Worm (Caenorhabditis elegans) whole organism, L2 larva: ENCODE results near the gene col-89.
"Not testable (repeated sequence)": the region's sequence is repeated elsewhere in the genome, so short reads cannot be mapped to it uniquely, and the experiment has no call there.

Experiments used
- C34F6.9 ChIP-seq: fragments of 150-350 bp; optimal IDR thresholded peaks from 2 replicates; lab custom pipeline; 2014; ENCODE audit warnings: missing biosample characterization, missing genetic modification characterization
- F13H6.1 ChIP-seq: sonication (generic microtip); optimal IDR thresholded peaks from 2 replicates; lab custom pipeline; 2016; ENCODE audit warnings: missing genetic modification characterization, missing compliant biosample characterization
- ZK546.5 ChIP-seq: sonication (generic microtip); optimal IDR thresholded peaks from 2 replicates; lab custom pipeline; 2017; ENCODE audit warnings: missing biosample characterization, missing genetic modification characterization
- alr-1 ChIP-seq: fragments of 150-350 bp; optimal IDR thresholded peaks from 2 replicates; lab custom pipeline; 2014; ENCODE audit warnings: missing biosample characterization, missing genetic modification characterization
- aly-2 ChIP-seq: fragments of 150-350 bp; optimal IDR thresholded peaks from 2 replicates; lab custom pipeline; 2014; ENCODE audit warnings: missing biosample characterization, missing genetic modification characterization
- ama-1 ChIP-seq: fragments of 150-350 bp; optimal IDR thresholded peaks from 2 replicates; lab custom pipeline; 2018; ENCODE audit warnings: inconsistent platforms
- blmp-1 ChIP-seq: sonication (generic microtip); optimal IDR thresholded peaks from 2 replicates; lab custom pipeline; 2017; ENCODE audit warnings: missing genetic modification characterization, mild to moderate bottlenecking, missing compliant biosample characterization, antibody characterized with exemption, moderate library complexity; ENCODE audit not compliant: insufficient read depth
- ceh-82 ChIP-seq: fragments of 150-350 bp; optimal IDR thresholded peaks from 2 replicates; lab custom pipeline; 2014; ENCODE audit warnings: missing biosample characterization, missing genetic modification characterization
- crh-2 ChIP-seq: sonication (generic microtip); optimal IDR thresholded peaks from 2 replicates; lab custom pipeline; 2017; ENCODE audit warnings: missing biosample characterization, missing genetic modification characterization
- dmd-4 ChIP-seq: sonication (generic microtip); optimal IDR thresholded peaks from 2 replicates; lab custom pipeline; 2017; ENCODE audit warnings: missing biosample characterization, missing genetic modification characterization
- egl-27 ChIP-seq: sonication (generic microtip); optimal IDR thresholded peaks from 3 replicates; lab custom pipeline; 2017; ENCODE audit warnings: missing biosample characterization, missing genetic modification reagents, missing genetic modification characterization
- elt-3 ChIP-seq: sonication (generic microtip); optimal IDR thresholded peaks from 2 replicates; lab custom pipeline; 2017; ENCODE audit warnings: missing biosample characterization, missing genetic modification characterization
- fos-1 ChIP-seq: fragments of 150-350 bp; optimal IDR thresholded peaks from 2 replicates; lab custom pipeline; 2014; ENCODE audit warnings: missing biosample characterization, missing genetic modification characterization
- gmeb-1 ChIP-seq: fragments of 150-350 bp; optimal IDR thresholded peaks from 2 replicates; lab custom pipeline; 2014; ENCODE audit warnings: missing biosample characterization, missing genetic modification characterization
- lin-11 ChIP-seq: fragments of 150-350 bp; sonication (generic microtip); optimal IDR thresholded peaks from 2 replicates; lab custom pipeline; 2014; ENCODE audit warnings: missing biosample characterization, missing genetic modification characterization, inconsistent platforms, mixed read lengths
- lin-13 ChIP-seq: fragments of 150-350 bp; optimal IDR thresholded peaks from 2 replicates; lab custom pipeline; 2014; ENCODE audit warnings: missing biosample characterization, missing genetic modification reagents, missing genetic modification characterization
- lin-39 ChIP-seq: fragments of 150-350 bp; optimal IDR thresholded peaks from 2 replicates; lab custom pipeline; 2014; ENCODE audit warnings: missing biosample characterization, missing genetic modification reagents, missing genetic modification characterization
- lsy-2 ChIP-seq, 2 experiments: fragments of 150-350 bp in 1 of 2; sonication (generic microtip) in 1 of 2; optimal IDR thresholded peaks; 2 replicates each; lab custom pipeline; 2014 to 2017; ENCODE audit warnings: missing biosample characterization in 2 of 2, missing genetic modification characterization in 2 of 2
- mab-5 ChIP-seq: fragments of 150-350 bp; optimal IDR thresholded peaks from 2 replicates; lab custom pipeline; 2014; ENCODE audit warnings: missing biosample characterization, missing genetic modification characterization
- mbf-1 ChIP-seq: sonication (generic microtip); optimal IDR thresholded peaks from 2 replicates; lab custom pipeline; 2017; ENCODE audit warnings: missing biosample characterization, missing genetic modification characterization
- mdl-1 ChIP-seq, 2 experiments: fragments of 150-350 bp in 1 of 2; sonication (generic microtip) in 1 of 2; optimal IDR thresholded peaks; 2 replicates each; lab custom pipeline; 2017; ENCODE audit warnings: missing biosample characterization in 2 of 2, missing genetic modification characterization in 2 of 2
- nhr-10 ChIP-seq: sonication (generic microtip); optimal IDR thresholded peaks from 2 replicates; lab custom pipeline; 2017; ENCODE audit warnings: missing biosample characterization, missing genetic modification characterization
- nhr-11 ChIP-seq: fragments of 150-350 bp; optimal IDR thresholded peaks from 2 replicates; lab custom pipeline; 2014; ENCODE audit warnings: missing biosample characterization, missing genetic modification characterization
- nhr-12 ChIP-seq: fragments of 150-350 bp; optimal IDR thresholded peaks from 2 replicates; lab custom pipeline; 2014; ENCODE audit warnings: missing biosample characterization, missing genetic modification characterization
- nhr-129 ChIP-seq: fragments of 150-350 bp; optimal IDR thresholded peaks from 2 replicates; lab custom pipeline; 2014; ENCODE audit warnings: missing biosample characterization, missing genetic modification characterization
- nhr-23 ChIP-seq: fragments of 150-350 bp; optimal IDR thresholded peaks from 2 replicates; lab custom pipeline; 2014; ENCODE audit warnings: missing biosample characterization, missing genetic modification reagents, missing genetic modification characterization
- nhr-237 ChIP-seq: fragments of 150-350 bp; optimal IDR thresholded peaks from 2 replicates; lab custom pipeline; 2014; ENCODE audit warnings: missing biosample characterization, missing genetic modification characterization
- nhr-25 ChIP-seq: fragments of 150-350 bp; sonication (generic microtip); optimal IDR thresholded peaks from 3 replicates; lab custom pipeline; 2014; ENCODE audit warnings: missing biosample characterization, missing genetic modification characterization
- nhr-77 ChIP-seq: fragments of 150-350 bp; optimal IDR thresholded peaks from 2 replicates; lab custom pipeline; 2014; ENCODE audit warnings: missing biosample characterization, missing genetic modification characterization
- peb-1 ChIP-seq: fragments of 150-350 bp; optimal IDR thresholded peaks from 2 replicates; lab custom pipeline; 2014; ENCODE audit warnings: missing biosample characterization, missing genetic modification characterization
- sem-4 ChIP-seq: fragments of 150-350 bp; optimal IDR thresholded peaks from 2 replicates; lab custom pipeline; 2014; ENCODE audit warnings: missing biosample characterization, missing genetic modification reagents, missing genetic modification characterization
- sma-9 ChIP-seq, 2 experiments: fragments of 150-350 bp in 1 of 2; sonication (generic microtip) in 1 of 2; optimal IDR thresholded peaks; 2 replicates each; lab custom pipeline; 2014 to 2016; ENCODE audit warnings: missing genetic modification characterization in 2 of 2, mild to moderate bottlenecking in 1 of 2, missing biosample characterization in 1 of 2, missing compliant biosample characterization in 1 of 2, missing genetic modification reagents in 1 of 2, moderate library complexity in 1 of 2
- snpc-4 ChIP-seq: fragments of 150-350 bp; optimal IDR thresholded peaks from 2 replicates; lab custom pipeline; 2014; ENCODE audit warnings: missing biosample characterization, missing genetic modification characterization
- unc-39 ChIP-seq: fragments of 150-350 bp; optimal IDR thresholded peaks from 2 replicates; lab custom pipeline; 2014; ENCODE audit warnings: missing biosample characterization, missing genetic modification characterization
- unc-55 ChIP-seq: fragments of 150-350 bp; sonication (generic microtip); optimal IDR thresholded peaks from 3 replicates; lab custom pipeline; 2014; ENCODE audit warnings: missing biosample characterization, missing genetic modification reagents, missing genetic modification characterization
- unc-62 ChIP-seq: fragments of 150-350 bp; optimal IDR thresholded peaks from 2 replicates; lab custom pipeline; 2014; ENCODE audit warnings: missing biosample characterization, missing genetic modification reagents, missing genetic modification characterization
- zag-1 ChIP-seq: fragments of 150-350 bp; optimal IDR thresholded peaks from 2 replicates; lab custom pipeline; 2014; ENCODE audit warnings: missing biosample characterization, missing genetic modification characterization
- ztf-1 ChIP-seq: fragments of 200-800 bp; sonication (Bioruptor generic); conservative IDR thresholded peaks from 2 replicates; pipeline ENCODE4 v1.3.6; 2022; ENCODE audit warnings: missing genetic modification characterization, missing compliant biosample characterization
- ztf-11 ChIP-seq: sonication (generic microtip); optimal IDR thresholded peaks from 2 replicates; lab custom pipeline; 2017; ENCODE audit warnings: missing biosample characterization, missing genetic modification characterization
- ztf-4 ChIP-seq: fragments of 150-350 bp; optimal IDR thresholded peaks from 2 replicates; lab custom pipeline; 2014; ENCODE audit warnings: missing biosample characterization, missing genetic modification characterization

col-89 gene

DNA sequence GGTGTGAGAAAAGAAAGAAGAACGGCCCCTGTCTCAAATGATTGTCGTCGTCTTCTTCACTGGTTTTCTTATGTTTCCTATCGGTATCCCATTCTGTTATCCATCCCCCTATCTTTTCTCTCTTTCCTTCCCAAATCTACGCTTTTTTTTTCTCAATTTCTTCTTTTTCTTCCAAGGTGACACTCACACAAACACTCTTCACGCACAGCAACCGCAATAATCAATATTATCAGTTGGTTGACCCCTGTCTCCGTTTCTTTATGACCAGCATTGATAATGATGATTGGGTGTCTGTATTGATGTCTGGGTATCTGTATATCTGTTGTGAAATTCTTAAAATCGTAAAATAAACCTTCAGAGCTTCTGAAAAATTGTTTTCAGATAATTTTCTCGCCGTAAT is 7.1 kb upstream of the col-89 start:
- no peak for TF ChIP-seq aly-2 (tag; lab: Kevin White, UChicago)
- no peak for TF ChIP-seq nhr-25 (tag; lab: Kevin White, UChicago)
- no peak for TF ChIP-seq elt-3
- TF ChIP-seq sma-9 (GFP tag; optimal IDR thresholded peaks at IDR 0.05; lab: Kevin White, UChicago), result no peak
- no peak for TF ChIP-seq sma-9 (tag; optimal IDR thresholded peaks at IDR 0.05; lab: Kevin White, UChicago)
- TF ChIP-seq nhr-11 (tag; lab: Kevin White, UChicago), result no peak
- TF ChIP-seq lin-39 (tag; lab: Kevin White, UChicago), result no peak
- TF ChIP-seq ama-1 (lab: Kevin White, UChicago), result no peak
- no peak for TF ChIP-seq ztf-11
- TF ChIP-seq dmd-4 (tag; lab: Kevin White, UChicago), result no peak
- no peak for TF ChIP-seq peb-1 (tag; lab: Kevin White, UChicago)
- no peak for TF ChIP-seq mbf-1 (tag; lab: Kevin White, UChicago)
- no peak for TF ChIP-seq egl-27 (tag; lab: Kevin White, UChicago)
- no peak for TF ChIP-seq alr-1 (tag; lab: Kevin White, UChicago)
- no peak for TF ChIP-seq snpc-4 (tag; lab: Kevin White, UChicago)
- peak; percentile 27 for TF ChIP-seq nhr-129 (tag; lab: Kevin White, UChicago)
- TF ChIP-seq unc-39 (tag; lab: Kevin White, UChicago), result no peak
- peak; percentile 29 for TF ChIP-seq crh-2
- TF ChIP-seq lsy-2 (tag; optimal IDR thresholded peaks at IDR 0.05; lab: Kevin White, UChicago), result peak in 1 of 2 experiments; percentile 28
- peak; percentile 78 for TF ChIP-seq fos-1 (tag; lab: Kevin White, UChicago)
- no peak for TF ChIP-seq zag-1 (tag; lab: Kevin White, UChicago)
- no peak for TF ChIP-seq sem-4 (tag; lab: Kevin White, UChicago)
- TF ChIP-seq mdl-1 (tag; optimal IDR thresholded peaks at IDR 0.05; lab: Kevin White, UChicago), result no peak
- no peak for TF ChIP-seq ceh-82 (tag; lab: Kevin White, UChicago)

DNA sequence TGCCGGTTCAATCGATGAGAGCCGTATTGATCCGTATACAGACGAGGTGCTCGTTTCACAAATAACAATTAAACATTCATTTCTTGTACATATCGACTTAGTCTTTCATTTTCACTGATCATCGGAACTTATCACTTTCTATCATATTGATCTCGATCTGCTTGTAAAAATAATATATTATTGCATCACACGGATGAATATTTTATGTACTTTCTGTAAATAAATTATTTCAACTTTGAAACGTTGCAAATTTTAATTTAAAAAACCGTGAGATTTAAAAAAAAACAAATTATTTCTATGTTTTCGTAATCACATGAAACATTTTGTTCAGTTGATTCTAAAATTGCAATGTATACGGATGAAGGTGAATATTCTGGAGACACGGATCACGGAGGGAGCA is 5.3 kb upstream of the col-89 start, which contains the start of gene twk-6:
TSS of gene twk-6 (plus strand) at position 301 of the 400 bp plus-strand sequence.
- not testable (repeated sequence) for TF ChIP-seq ztf-11, nhr-10, gmeb-1

ce11 chrIII:4745934-4746333 is 2.0 kb upstream of the col-89 start, which contains the start of gene F17C8.6:
TSS of gene F17C8.6 (minus strand) at chrIII:4746034.
- no peak for TF ChIP-seq C34F6.9 (tag; lab: Kevin White, UChicago)
- no peak for TF ChIP-seq unc-39 (tag; lab: Kevin White, UChicago)
- TF ChIP-seq ztf-11, result no peak
- TF ChIP-seq nhr-25 (tag; lab: Kevin White, UChicago), result no peak
- TF ChIP-seq aly-2 (tag; lab: Kevin White, UChicago), result no peak
- no peak for TF ChIP-seq F13H6.1 (tag; lab: Kevin White, UChicago)
- TF ChIP-seq egl-27 (tag; lab: Kevin White, UChicago), result no peak
- TF ChIP-seq nhr-10, result no peak
- no peak for TF ChIP-seq mdl-1 (tag; optimal IDR thresholded peaks at IDR 0.05; lab: Kevin White, UChicago)
- no peak for TF ChIP-seq nhr-12
- no peak for TF ChIP-seq lin-11
- no peak for TF ChIP-seq nhr-77 (tag; lab: Kevin White, UChicago)
- no peak for TF ChIP-seq nhr-23
- no peak for TF ChIP-seq fos-1 (tag; lab: Kevin White, UChicago)
- TF ChIP-seq ZK546.5, result no peak

DNA sequence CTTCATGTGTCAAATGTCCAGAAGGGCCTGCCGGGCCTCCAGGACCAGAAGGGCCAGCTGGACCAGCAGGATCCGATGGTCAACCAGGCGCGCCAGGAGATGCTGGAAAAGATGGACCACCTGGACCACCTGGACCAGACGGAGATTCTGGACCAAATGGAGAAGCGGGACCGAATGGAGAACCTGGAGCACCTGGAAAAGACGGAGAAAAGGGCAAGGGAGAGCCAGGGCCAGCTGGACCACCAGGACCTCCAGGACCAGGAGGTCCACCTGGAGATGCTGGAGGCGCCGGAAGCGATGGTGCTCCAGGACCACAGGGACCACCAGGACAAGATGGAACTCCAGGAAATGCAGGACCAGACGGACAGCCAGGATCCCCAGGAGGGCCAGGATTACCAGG is 739 bp downstream of the col-89 start:
- TF ChIP-seq lin-39 (tag; lab: Kevin White, UChicago), result no peak
- no peak for TF ChIP-seq ztf-11
- no peak for TF ChIP-seq lin-11
- no peak for TF ChIP-seq unc-62
- no peak for TF ChIP-seq nhr-25 (tag; lab: Kevin White, UChicago)
- TF ChIP-seq peb-1 (tag; lab: Kevin White, UChicago), result no peak
- TF ChIP-seq mab-5 (tag; lab: Kevin White, UChicago), result no peak
- no peak for TF ChIP-seq egl-27 (tag; lab: Kevin White, UChicago)
- no peak for TF ChIP-seq nhr-23

DNA sequence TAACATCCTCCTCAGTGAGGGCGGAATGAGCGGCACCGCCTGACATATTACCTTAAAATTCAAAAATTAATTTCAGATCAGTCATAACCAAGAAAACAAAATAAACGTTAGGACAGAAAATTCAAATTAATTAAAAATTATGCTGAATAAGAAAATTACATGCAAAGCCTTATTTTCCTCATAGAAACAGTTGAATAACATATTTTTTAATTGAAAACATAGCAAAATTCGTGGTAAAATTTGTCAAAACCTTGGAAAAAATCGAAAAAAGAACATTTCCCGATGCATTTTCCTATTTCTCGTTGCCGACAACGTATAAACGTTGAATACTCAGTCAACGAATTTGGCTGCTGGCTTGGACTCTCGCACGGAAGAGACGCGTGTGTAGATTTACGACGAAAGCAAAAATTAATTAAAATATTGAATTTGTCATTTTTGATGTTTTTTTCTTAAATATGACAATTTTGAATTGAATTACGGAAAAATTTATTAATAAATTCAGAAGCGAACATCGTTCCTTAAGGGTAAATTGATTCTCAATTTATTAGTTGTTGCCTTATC is 6.2 kb downstream of the col-89 start, which contains the start of the genes rps-0 and rbg-3:
TSS of gene rps-0 (minus strand) at position 51 of the 561 bp plus-strand sequence.
TSS of gene rbg-3 (plus strand) at position 424 of the 561 bp plus-strand sequence.
- TF ChIP-seq nhr-12 (no peak), nhr-237 (tag; lab: Kevin White, UChicago) (no peak), elt-3 (no peak), lin-11 (peak; percentile 89), blmp-1 (tag; lab: Kevin White, UChicago) (peak; percentile 69), C34F6.9 (tag; lab: Kevin White, UChicago) (peak; percentile 97), unc-55 (GFP tag; lab: Kevin White, UChicago) (peak; percentile 97), ztf-4 (tag; lab: Kevin White, UChicago) (peak; percentile 80), peb-1 (tag; lab: Kevin White, UChicago) (no peak), lin-13 (GFP tag; lab: Kevin White, UChicago) (peak; percentile 94), mdl-1 (tag; optimal IDR thresholded peaks at IDR 0.05; lab: Kevin White, UChicago) (peak in 1 of 2 experiments; percentile 45), nhr-77 (tag; lab: Kevin White, UChicago) (peak; percentile 51), sem-4 (tag; lab: Kevin White, UChicago) (peak; percentile 91), fos-1 (tag; lab: Kevin White, UChicago) (peak; percentile 92), ama-1 (lab: Kevin White, UChicago) (peak; percentile 64), F13H6.1 (tag; lab: Kevin White, UChicago) (peak; percentile 86), mab-5 (tag; lab: Kevin White, UChicago) (peak; percentile 85), lin-39 (tag; lab: Kevin White, UChicago) (no peak), aly-2 (tag; lab: Kevin White, UChicago) (no peak), nhr-10 (no peak), ceh-82 (tag; lab: Kevin White, UChicago) (peak; percentile 57), zag-1 (tag; lab: Kevin White, UChicago) (peak; percentile 27), sma-9 (GFP tag; optimal IDR thresholded peaks at IDR 0.05; lab: Kevin White, UChicago) (peak; percentile 89), sma-9 (tag; optimal IDR thresholded peaks at IDR 0.05; lab: Kevin White, UChicago) (no peak), alr-1 (tag; lab: Kevin White, UChicago) (no peak), ztf-1 (GFP tag; lab: Robert Waterston, UW) (no peak), dmd-4 (tag; lab: Kevin White, UChicago) (no peak)
